Worm (Caenorhabditis elegans): ENCODE results near the gene C15H11.11.

The C15H11.11 gene

DNA sequence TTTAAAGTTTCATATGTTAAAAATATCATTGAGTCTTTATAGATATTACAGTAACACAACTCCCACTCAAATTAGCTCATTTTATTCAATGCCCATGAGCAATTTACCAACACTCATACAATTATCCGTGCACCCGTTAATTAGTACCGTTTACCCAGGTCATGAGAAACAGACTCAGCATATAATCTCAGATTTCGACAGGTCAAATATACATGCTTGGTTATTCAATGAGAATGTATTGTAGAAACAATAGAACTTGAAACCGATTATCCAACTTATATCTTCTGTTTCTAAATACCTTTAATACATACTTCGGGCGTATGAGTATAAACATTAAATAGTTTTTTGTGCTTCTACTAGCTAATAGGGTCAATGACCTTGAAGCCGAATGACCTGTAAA lies 20.9 kb downstream of the C15H11.11 start:
- TF ChIP-seq nhr-2 (tag; optimal IDR thresholded peaks at IDR 0.05) (peak; percentile 65), zip-8 (tag; optimal IDR thresholded peaks at IDR 0.05) (no peak)

DNA sequence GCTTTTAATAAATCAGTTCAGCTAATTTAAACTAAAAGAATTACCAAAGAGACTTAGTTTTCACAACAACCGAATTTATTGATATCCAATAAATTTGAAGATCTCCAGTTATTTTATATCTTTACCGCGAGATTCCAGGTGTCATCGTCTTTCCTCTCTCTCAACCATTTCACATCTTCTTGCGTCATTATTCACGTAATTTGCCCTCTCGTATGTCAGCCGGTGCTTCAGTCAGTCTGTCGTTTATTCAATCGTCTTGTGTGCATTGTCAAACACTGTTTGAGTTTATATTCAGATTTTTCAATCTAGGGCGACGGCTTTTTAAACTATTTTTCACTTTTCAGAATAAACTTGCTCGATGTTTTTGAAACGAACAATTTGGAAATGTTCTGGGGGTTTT lies 22.1 kb downstream of the C15H11.11 start:
- TF ChIP-seq zip-8 (tag; optimal IDR thresholded peaks at IDR 0.05) (peak; percentile 51), mab-5 (tag; optimal IDR thresholded peaks at IDR 0.05) (no peak), nhr-2 (tag; optimal IDR thresholded peaks at IDR 0.05) (peak; percentile 53)

DNA sequence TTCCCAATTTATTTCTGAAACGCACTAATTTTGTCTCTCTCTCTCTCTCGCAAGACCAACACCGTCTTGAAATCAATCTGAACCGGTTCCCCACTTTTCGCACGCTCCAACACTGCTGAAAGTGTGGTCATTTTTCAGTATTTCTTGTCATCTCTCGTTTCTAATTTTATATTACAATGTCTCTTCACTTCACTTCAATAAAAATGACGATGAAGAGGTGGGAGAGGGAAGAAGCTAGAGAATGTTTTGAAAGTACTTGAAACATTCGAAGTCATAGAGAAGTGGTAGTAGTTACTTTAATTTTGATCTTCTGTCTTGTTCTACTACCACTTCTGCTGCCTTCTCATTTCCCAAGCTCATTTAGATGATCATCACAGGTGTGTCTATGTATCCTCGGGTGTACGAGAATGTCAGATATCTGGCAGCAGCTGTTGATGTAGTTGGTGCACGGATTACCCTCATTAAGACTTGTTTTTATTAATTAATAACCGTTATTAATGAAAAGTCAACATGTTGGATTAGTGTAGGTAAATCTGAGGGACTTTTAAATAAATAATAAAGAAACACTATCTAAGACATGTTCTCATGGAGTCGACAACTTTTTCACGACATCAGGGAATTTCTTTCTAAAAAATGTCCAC lies 22.9 kb downstream of the C15H11.11 start:
- TF ChIP-seq lin-32 (GFP tag; optimal IDR thresholded peaks at IDR 0.05) = peak; percentile 97
- no peak for TF ChIP-seq mep-1 (tag; optimal IDR thresholded peaks at IDR 0.05)
- TF ChIP-seq nhr-2 (tag; optimal IDR thresholded peaks at IDR 0.05) = peak; percentile 17

DNA sequence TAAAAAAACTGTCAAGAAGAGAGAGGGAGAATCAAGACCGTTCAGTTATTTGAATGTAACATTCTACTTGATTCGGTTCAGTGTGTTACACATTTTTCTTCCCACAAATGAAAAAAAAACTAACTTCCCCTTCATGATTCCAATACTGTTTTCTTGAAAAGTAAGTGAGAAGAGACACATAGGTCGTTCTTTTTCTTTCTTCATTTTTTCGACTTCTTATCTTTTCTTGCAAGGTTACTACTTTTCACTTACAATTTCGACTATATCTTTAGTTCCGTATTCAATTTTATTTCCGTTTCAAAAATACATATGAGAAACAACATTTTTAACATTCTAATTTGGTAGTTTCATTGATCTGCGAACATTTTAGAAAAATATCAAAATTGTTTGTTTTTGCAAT lies 23.9 kb downstream of the C15H11.11 start:
- TF ChIP-seq ceh-83 (GFP tag; optimal IDR thresholded peaks at IDR 0.05) = no peak
- TF ChIP-seq elt-1 (tag; optimal IDR thresholded peaks at IDR 0.05; ENCODE audit: borderline replicate concordance, insufficient read depth) = no peak
- no peak for TF ChIP-seq nhr-76 (tag; optimal IDR thresholded peaks at IDR 0.05)
- no peak for TF ChIP-seq elt-3 (tag; optimal IDR thresholded peaks at IDR 0.05)
- no peak for TF ChIP-seq unc-62 (GFP tag; optimal IDR thresholded peaks at IDR 0.05)
- TF ChIP-seq nhr-28 (tag; optimal IDR thresholded peaks at IDR 0.05) = no peak
- TF ChIP-seq ceh-43 (GFP tag; optimal IDR thresholded peaks at IDR 0.05) = no peak
- no peak for TF ChIP-seq sptf-1 (tag; optimal IDR thresholded peaks at IDR 0.05)
- no peak for TF ChIP-seq snpc-4 (tag; optimal IDR thresholded peaks at IDR 0.05)
- TF ChIP-seq ceh-39 (tag; optimal IDR thresholded peaks at IDR 0.05) = no peak
- no peak for TF ChIP-seq nhr-237 (tag; optimal IDR thresholded peaks at IDR 0.05)
- no peak for TF ChIP-seq hlh-1 (tag; optimal IDR thresholded peaks at IDR 0.05)
- TF ChIP-seq mep-1 (tag; optimal IDR thresholded peaks at IDR 0.05) = no peak

DNA sequence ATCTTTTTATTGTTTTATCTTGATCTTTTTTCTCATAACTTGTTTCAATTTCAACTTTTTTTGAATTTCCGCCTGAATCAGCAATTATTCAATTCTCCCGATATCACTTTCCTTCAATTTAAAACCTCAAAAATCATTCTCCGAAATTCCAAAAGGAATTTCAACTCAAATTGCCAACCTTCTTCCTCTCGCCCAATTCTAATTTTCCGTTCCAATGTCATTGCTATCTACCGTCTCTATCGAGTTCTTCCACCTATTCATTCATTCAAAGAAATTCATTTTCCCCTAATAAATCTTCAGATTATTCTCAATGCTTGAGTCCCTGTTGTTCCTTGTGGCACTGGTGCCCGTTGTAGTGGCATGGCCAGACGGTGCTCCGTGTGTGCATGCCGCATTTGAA lies 25.5 kb downstream of the C15H11.11 start, which contains the start of gene F23B12.4:
TSS of gene F23B12.4 (plus strand) at position 301 of the 400 bp plus-strand sequence.
- TF ChIP-seq elt-3 (tag; optimal IDR thresholded peaks at IDR 0.05) (no peak), ceh-83 (GFP tag; optimal IDR thresholded peaks at IDR 0.05) (no peak), sem-2 (GFP tag; optimal IDR thresholded peaks at IDR 0.05) (no peak), unc-39 (tag; optimal IDR thresholded peaks at IDR 0.05) (no peak), mls-2 (tag; optimal IDR thresholded peaks at IDR 0.05) (no peak), cnd-1 (tag; optimal IDR thresholded peaks at IDR 0.05) (no peak), drap-1 (GFP tag; optimal IDR thresholded peaks at IDR 0.05) (no peak), M03D4.4 (tag; optimal IDR thresholded peaks at IDR 0.05) (no peak), nhr-12 (tag; optimal IDR thresholded peaks at IDR 0.05) (no peak)

DNA sequence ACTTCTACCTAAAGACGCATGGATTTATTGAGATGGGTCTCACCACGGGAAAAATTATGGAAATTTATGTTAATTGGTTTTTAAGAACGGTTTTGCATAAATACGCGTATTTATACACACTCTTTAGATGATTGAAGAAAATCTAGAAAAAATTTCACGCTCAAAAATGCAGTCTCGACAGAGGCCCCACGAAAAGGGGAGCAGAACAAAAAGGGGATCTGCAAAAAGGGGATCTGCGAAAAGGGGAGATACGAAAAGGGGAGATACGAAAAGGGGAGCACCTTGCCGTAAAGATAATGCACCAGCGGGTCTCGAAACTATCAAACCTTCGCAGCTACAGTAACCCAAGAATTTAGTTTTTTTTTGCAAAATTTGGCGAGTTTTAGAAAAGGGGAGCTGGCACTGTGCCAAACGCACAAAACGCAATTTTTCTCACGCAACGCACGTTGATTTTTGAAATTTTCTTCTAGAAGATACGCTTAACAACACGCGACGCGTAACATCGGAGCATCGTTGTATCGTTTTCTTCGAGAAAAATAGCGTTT lies 28.2 kb downstream of the C15H11.11 start:
- peak; percentile 16 for TF ChIP-seq cnd-1 (tag; optimal IDR thresholded peaks at IDR 0.05)

DNA sequence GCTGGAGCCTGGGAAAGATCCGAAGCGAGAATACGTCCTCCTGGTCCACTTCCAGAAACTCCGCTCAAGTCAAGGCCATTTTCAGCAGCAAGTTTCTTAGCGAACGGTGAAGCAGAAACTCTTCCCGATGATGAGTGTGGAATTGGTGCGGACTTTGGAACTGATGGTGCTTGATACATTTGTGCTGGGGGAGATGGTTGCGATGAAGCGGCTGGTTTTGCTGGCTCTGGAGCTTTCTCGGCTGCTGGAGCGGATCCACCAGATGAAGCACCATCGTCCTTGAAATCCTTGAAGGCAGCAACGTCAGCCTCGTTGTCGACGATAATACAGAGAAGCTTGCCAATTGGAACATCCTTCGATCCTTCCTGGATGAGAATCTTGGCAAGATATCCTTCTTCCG lies 31.2 kb downstream of the C15H11.11 start:
- TF ChIP-seq hlh-1 (tag; optimal IDR thresholded peaks at IDR 0.05) (no peak), pha-4 (tag; optimal IDR thresholded peaks at IDR 0.05) (no peak), nhr-12 (tag; optimal IDR thresholded peaks at IDR 0.05) (no peak), lin-13 (tag; optimal IDR thresholded peaks at IDR 0.05) (no peak), mab-5 (tag; optimal IDR thresholded peaks at IDR 0.05) (no peak), nhr-76 (tag; optimal IDR thresholded peaks at IDR 0.05) (no peak), ceh-83 (GFP tag; optimal IDR thresholded peaks at IDR 0.05) (no peak)

DNA sequence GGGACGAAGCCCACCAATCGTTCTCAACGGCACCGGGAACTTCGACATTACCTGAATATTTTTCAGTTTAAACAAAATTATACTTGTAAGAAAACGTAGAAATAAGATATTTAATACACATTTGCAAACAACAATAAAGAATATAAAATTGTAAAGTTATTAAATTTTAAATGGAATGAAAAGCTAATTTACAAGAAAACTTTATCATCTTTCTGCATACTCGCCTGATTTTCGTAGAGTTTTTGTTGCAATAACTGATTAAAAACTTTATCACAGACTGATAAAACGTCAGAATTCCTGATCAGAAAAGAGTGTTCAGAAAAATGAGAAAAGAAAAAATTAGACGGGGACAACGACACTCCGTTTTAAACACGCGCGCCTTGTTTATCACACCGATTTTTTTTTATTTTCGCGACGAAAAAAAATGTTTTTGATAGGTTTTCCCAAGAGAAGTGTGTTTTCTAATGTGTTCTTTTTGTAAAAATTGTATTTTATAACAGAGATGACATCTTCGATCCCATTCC lies 32.0 kb downstream of the C15H11.11 start, which contains the start of the genes dlat-1 and fntb-1:
TSS of gene dlat-1 (minus strand) at position 51 of the 524 bp plus-strand sequence.
TSS of gene fntb-1 (plus strand) at position 412 of the 524 bp plus-strand sequence.
- TF ChIP-seq hlh-1 (tag; optimal IDR thresholded peaks at IDR 0.05) = no peak
- no peak for TF ChIP-seq nhr-76 (tag; optimal IDR thresholded peaks at IDR 0.05)
- TF ChIP-seq unc-39 (tag; optimal IDR thresholded peaks at IDR 0.05) = no peak
- no peak for TF ChIP-seq nhr-28 (tag; optimal IDR thresholded peaks at IDR 0.05)
- no peak for TF ChIP-seq lsy-2 (tag; optimal IDR thresholded peaks at IDR 0.05)
- TF ChIP-seq sptf-1 (tag; optimal IDR thresholded peaks at IDR 0.05) = no peak
- TF ChIP-seq mep-1 (tag; optimal IDR thresholded peaks at IDR 0.05) = no peak
- TF ChIP-seq flh-1 (GFP tag; optimal IDR thresholded peaks at IDR 0.05) = no peak
- TF ChIP-seq cnd-1 (tag; optimal IDR thresholded peaks at IDR 0.05) = no peak
- TF ChIP-seq nhr-2 (tag; optimal IDR thresholded peaks at IDR 0.05) = no peak
- TF ChIP-seq lin-32 (GFP tag; optimal IDR thresholded peaks at IDR 0.05) = no peak
- TF ChIP-seq drap-1 (GFP tag; optimal IDR thresholded peaks at IDR 0.05) = no peak
- no peak for TF ChIP-seq elt-1 (tag; optimal IDR thresholded peaks at IDR 0.05; ENCODE audit: borderline replicate concordance, insufficient read depth)
- no peak for TF ChIP-seq nhr-237 (tag; optimal IDR thresholded peaks at IDR 0.05)

Data from whole organism, mixed stage, embryonic.